Worm (Caenorhabditis elegans) whole organism, L3 larva: ENCODE data around the gene F40G9.18.

Source experiments
- R02D3.7 ChIP-seq: fragments of 150-350 bp; optimal IDR thresholded peaks from 2 replicates; lab custom pipeline; 2014; ENCODE audit warnings: missing biosample characterization, missing genetic modification characterization
- ZK546.5 ChIP-seq: sonication (generic microtip); optimal IDR thresholded peaks from 2 replicates; lab custom pipeline; 2017; ENCODE audit warnings: missing biosample characterization, missing genetic modification characterization
- aly-2 ChIP-seq: fragments of 150-350 bp; optimal IDR thresholded peaks from 2 replicates; lab custom pipeline; 2014; ENCODE audit warnings: missing biosample characterization, missing genetic modification characterization
- ceh-16 ChIP-seq: sonication (generic microtip); optimal IDR thresholded peaks from 2 replicates; lab custom pipeline; 2017; ENCODE audit warnings: missing biosample characterization, missing genetic modification characterization
- ceh-28 ChIP-seq: fragments of 150-350 bp; optimal IDR thresholded peaks from 2 replicates; lab custom pipeline; 2014; ENCODE audit warnings: missing biosample characterization, missing genetic modification reagents, missing genetic modification characterization
- ceh-82 ChIP-seq: fragments of 150-350 bp; optimal IDR thresholded peaks from 2 replicates; lab custom pipeline; 2014; ENCODE audit warnings: missing biosample characterization, missing genetic modification characterization
- ceh-9 ChIP-seq: sonication (generic microtip); optimal IDR thresholded peaks from 2 replicates; lab custom pipeline; 2018; ENCODE audit warnings: missing biosample characterization, missing genetic modification characterization
- egl-27 ChIP-seq: sonication (generic microtip); optimal IDR thresholded peaks from 4 replicates; lab custom pipeline; 2017; ENCODE audit warnings: missing biosample characterization, missing genetic modification reagents, missing genetic modification characterization
- egl-5 ChIP-seq: fragments of 150-350 bp; optimal IDR thresholded peaks from 2 replicates; lab custom pipeline; 2017; ENCODE audit warnings: missing biosample characterization, missing genetic modification reagents, missing genetic modification characterization, inconsistent platforms
- elt-1 ChIP-seq: fragments of 150-350 bp; optimal IDR thresholded peaks from 2 replicates; lab custom pipeline; 2014; ENCODE audit warnings: missing biosample characterization, missing genetic modification characterization
- elt-2 ChIP-seq: sonication (generic microtip); optimal IDR thresholded peaks from 2 replicates; lab custom pipeline; 2016; ENCODE audit warnings: missing genetic modification reagents, mild to moderate bottlenecking, missing genetic modification characterization, missing compliant biosample characterization
- elt-3 ChIP-seq, 3 experiments: fragments of 150-350 bp in 1 of 3; sonication (generic microtip) in 2 of 3; optimal IDR thresholded peaks; 2 replicates in 2 of 3; 4 replicates in 1 of 3; lab custom pipeline; 2014 to 2017; ENCODE audit warnings: missing biosample characterization in 3 of 3, missing genetic modification characterization in 3 of 3
- eor-1 ChIP-seq, 2 experiments: fragments of 150-350 bp; optimal IDR thresholded peaks; 2 replicates each; lab custom pipeline; 2014 to 2018; ENCODE audit warnings: missing biosample characterization in 2 of 2, missing genetic modification characterization in 2 of 2
- fkh-10 ChIP-seq: sonication (generic microtip); optimal IDR thresholded peaks from 2 replicates; lab custom pipeline; 2017; ENCODE audit warnings: missing biosample characterization, missing genetic modification reagents, missing genetic modification characterization
- fkh-2 ChIP-seq: fragments of 150-350 bp; optimal IDR thresholded peaks from 2 replicates; lab custom pipeline; 2014; ENCODE audit warnings: missing biosample characterization, missing genetic modification reagents, missing genetic modification characterization
- hmg-11 ChIP-seq: sonication (generic microtip); optimal IDR thresholded peaks from 2 replicates; lab custom pipeline; 2016; ENCODE audit warnings: missing genetic modification characterization, missing compliant biosample characterization
- lin-15B ChIP-seq: fragments of 150-350 bp; optimal IDR thresholded peaks from 2 replicates; lab custom pipeline; 2014; ENCODE audit warnings: missing biosample characterization, missing genetic modification characterization
- lin-39 ChIP-seq: fragments of 150-350 bp; optimal IDR thresholded peaks from 2 replicates; lab custom pipeline; 2018; ENCODE audit warnings: missing biosample characterization, missing genetic modification reagents, missing genetic modification characterization
- lsy-12 ChIP-seq: sonication (generic microtip); optimal IDR thresholded peaks from 2 replicates; lab custom pipeline; 2016; ENCODE audit warnings: mild to moderate bottlenecking, missing genetic modification characterization, missing compliant biosample characterization
- mdl-1 ChIP-seq: fragments of 150-350 bp; optimal IDR thresholded peaks from 2 replicates; lab custom pipeline; 2014; ENCODE audit warnings: missing biosample characterization, missing genetic modification characterization
- mml-1 ChIP-seq: fragments of 150-350 bp; sonication (generic microtip); optimal IDR thresholded peaks from 3 replicates; lab custom pipeline; 2014; ENCODE audit warnings: missing biosample characterization, missing genetic modification characterization
- nfya-1 ChIP-seq: sonication (generic microtip); optimal IDR thresholded peaks from 2 replicates; lab custom pipeline; 2017; ENCODE audit warnings: missing genetic modification characterization, mild to moderate bottlenecking, missing compliant biosample characterization, antibody characterized with exemption, moderate library complexity; ENCODE audit not compliant: insufficient read depth
- nhr-11 ChIP-seq: fragments of 150-350 bp; optimal IDR thresholded peaks from 2 replicates; lab custom pipeline; 2014; ENCODE audit warnings: missing biosample characterization, missing genetic modification characterization
- nhr-23 ChIP-seq: fragments of 150-350 bp; optimal IDR thresholded peaks from 2 replicates; lab custom pipeline; 2014; ENCODE audit warnings: missing biosample characterization, missing genetic modification reagents, missing genetic modification characterization
- nhr-237 ChIP-seq: fragments of 150-350 bp; optimal IDR thresholded peaks from 2 replicates; lab custom pipeline; 2014; ENCODE audit warnings: missing biosample characterization, missing genetic modification characterization
- nhr-28 ChIP-seq: fragments of 150-350 bp; optimal IDR thresholded peaks from 2 replicates; lab custom pipeline; 2014; ENCODE audit warnings: missing biosample characterization, missing genetic modification characterization
- nhr-43 ChIP-seq: sonication (generic microtip); optimal IDR thresholded peaks from 2 replicates; lab custom pipeline; 2016; ENCODE audit warnings: mild to moderate bottlenecking, missing genetic modification characterization, missing compliant biosample characterization; ENCODE audit not compliant: poor library complexity, severe bottlenecking
- nhr-67 ChIP-seq: fragments of 150-350 bp; optimal IDR thresholded peaks from 2 replicates; lab custom pipeline; 2014; ENCODE audit warnings: missing biosample characterization, missing genetic modification characterization
- nhr-76 ChIP-seq: fragments of 150-350 bp; sonication (generic microtip); optimal IDR thresholded peaks from 5 replicates; lab custom pipeline; 2014; ENCODE audit warnings: missing biosample characterization, missing genetic modification characterization
- nhr-77 ChIP-seq: fragments of 150-350 bp; optimal IDR thresholded peaks from 2 replicates; lab custom pipeline; 2014; ENCODE audit warnings: missing biosample characterization, missing genetic modification characterization
- pha-4 ChIP-seq: fragments of 150-350 bp; optimal IDR thresholded peaks from 2 replicates; lab custom pipeline; 2014; ENCODE audit warnings: missing biosample characterization, missing genetic modification reagents, missing genetic modification characterization
- sea-2 ChIP-seq: fragments of 150-350 bp; sonication (generic microtip); optimal IDR thresholded peaks from 4 replicates; lab custom pipeline; 2014; ENCODE audit warnings: missing biosample characterization, missing genetic modification reagents, missing genetic modification characterization
- snpc-4 ChIP-seq: fragments of 150-350 bp; optimal IDR thresholded peaks from 2 replicates; lab custom pipeline; 2014; ENCODE audit warnings: missing biosample characterization, missing genetic modification characterization
- tbx-2 ChIP-seq: sonication (generic microtip); optimal IDR thresholded peaks from 2 replicates; lab custom pipeline; 2016; ENCODE audit warnings: mild to moderate bottlenecking, missing genetic modification characterization, missing compliant biosample characterization
- unc-62 ChIP-seq: fragments of 150-350 bp; sonication (generic microtip); optimal IDR thresholded peaks from 4 replicates; lab custom pipeline; 2014; ENCODE audit warnings: missing biosample characterization, missing genetic modification reagents, missing genetic modification characterization
- zag-1 ChIP-seq: fragments of 150-350 bp; optimal IDR thresholded peaks from 2 replicates; lab custom pipeline; 2014; ENCODE audit warnings: missing biosample characterization, missing genetic modification characterization
- ztf-11 ChIP-seq: fragments of 150-350 bp; optimal IDR thresholded peaks from 2 replicates; lab custom pipeline; 2014; ENCODE audit warnings: missing biosample characterization, missing genetic modification characterization
- ztf-4 ChIP-seq: fragments of 150-350 bp; optimal IDR thresholded peaks from 2 replicates; lab custom pipeline; 2014; ENCODE audit warnings: missing biosample characterization, missing genetic modification characterization

The F40G9.18 gene

DNA sequence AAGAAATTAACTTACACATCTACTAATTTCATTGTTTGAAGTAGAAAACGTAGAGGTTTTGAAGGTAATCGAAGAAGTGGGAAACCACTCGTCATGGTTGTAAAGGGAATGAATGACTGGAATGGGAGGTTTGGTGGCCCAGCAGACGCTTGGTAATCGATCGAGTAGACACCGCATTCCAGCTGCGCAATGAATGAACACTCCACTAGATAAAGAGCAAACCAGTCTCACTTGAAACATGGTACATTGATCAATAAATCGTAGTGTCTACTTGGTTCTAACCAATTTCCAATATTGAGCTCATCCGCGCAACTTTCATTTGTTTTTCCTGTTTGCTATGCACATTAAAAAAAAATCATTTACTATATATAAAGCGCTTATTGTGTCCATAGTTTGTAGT, 23.0 kb downstream of the F40G9.18 start, which contains the start of gene fbxb-84:
Gene fbxb-84 (minus strand): TSS at position 101 of the 400 bp plus-strand sequence.
- TF ChIP-seq snpc-4: no peak
- no peak for TF ChIP-seq ztf-4 (tag; lab: Kevin White, UChicago)
- TF ChIP-seq mdl-1 (tag; lab: Kevin White, UChicago): no peak
- TF ChIP-seq ceh-28: no peak
- no peak for TF ChIP-seq ceh-16 (tag; lab: Kevin White, UChicago)
- no peak for TF ChIP-seq hmg-11 (tag; lab: Kevin White, UChicago)
- no peak for TF ChIP-seq nhr-11 (tag; lab: Kevin White, UChicago)

DNA sequence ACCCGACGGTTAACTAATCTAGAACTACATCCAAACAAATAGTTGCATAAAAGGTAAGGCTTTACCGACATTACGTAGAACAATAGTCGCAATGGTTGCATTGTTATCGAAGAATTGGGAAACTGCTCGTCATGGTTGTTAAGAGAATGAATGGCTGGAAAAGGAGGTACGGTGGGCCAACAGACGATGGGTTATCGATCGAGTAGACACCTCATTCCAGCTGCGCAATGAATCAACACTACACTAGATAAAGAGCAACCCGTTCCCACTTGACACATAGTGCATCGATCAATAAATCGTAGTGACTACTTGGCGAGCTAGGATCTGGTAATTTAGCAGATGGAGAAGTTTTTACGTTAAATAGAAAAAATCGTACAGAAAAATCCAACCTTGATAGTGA, 24.3 kb downstream of the F40G9.18 start, which contains the start of the genes T17A3.12 and fbxb-83:
Gene T17A3.12 (minus strand): TSS at position 101 of the 400 bp plus-strand sequence.
Gene fbxb-83 (minus strand): TSS at position 134 of the 400 bp plus-strand sequence.
- TF ChIP-seq tbx-2 (tag; lab: Kevin White, UChicago) (no peak), hmg-11 (tag; lab: Kevin White, UChicago) (no peak), ztf-4 (tag; lab: Kevin White, UChicago) (no peak), nhr-43 (no peak), nfya-1 (no peak), elt-1 (tag; lab: Kevin White, UChicago) (no peak), nhr-11 (tag; lab: Kevin White, UChicago) (no peak), nhr-67 (no peak), ceh-16 (tag; lab: Kevin White, UChicago) (no peak), nhr-237 (tag; lab: Kevin White, UChicago) (no peak), nhr-23 (tag; lab: Kevin White, UChicago) (no peak), fkh-2 (tag; lab: Kevin White, UChicago) (no peak), mdl-1 (tag; lab: Kevin White, UChicago) (no peak), snpc-4 (no peak), ztf-11 (no peak)

DNA sequence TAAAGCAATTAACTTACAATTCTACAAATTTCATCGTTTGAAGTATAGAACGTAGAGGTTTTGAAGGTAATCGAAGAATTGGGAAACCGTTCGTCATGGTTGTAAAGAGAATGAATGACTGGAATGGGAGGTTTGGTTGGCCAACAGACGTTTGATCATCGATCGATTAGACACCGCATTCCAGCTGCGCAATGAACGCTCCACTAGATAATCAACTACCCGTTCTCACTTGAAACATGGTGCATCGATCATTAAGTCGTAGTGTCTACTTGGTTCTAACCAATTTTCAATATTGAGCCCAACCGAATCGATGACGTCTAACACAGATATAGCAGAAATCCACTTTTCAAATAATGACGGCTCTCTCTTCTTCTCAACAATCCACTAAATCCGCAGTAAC, 26.3 kb downstream of the F40G9.18 start, which contains the start of gene fbxb-82:
Gene fbxb-82 (minus strand): TSS at position 101 of the 400 bp plus-strand sequence.
- TF ChIP-seq unc-62: no peak
- no peak for TF ChIP-seq eor-1 (tag; optimal IDR thresholded peaks at IDR 0.05; lab: Kevin White, UChicago)
- TF ChIP-seq lin-39 (tag; lab: Kevin White, UChicago): no peak
- no peak for TF ChIP-seq egl-27 (tag; lab: Kevin White, UChicago)

DNA sequence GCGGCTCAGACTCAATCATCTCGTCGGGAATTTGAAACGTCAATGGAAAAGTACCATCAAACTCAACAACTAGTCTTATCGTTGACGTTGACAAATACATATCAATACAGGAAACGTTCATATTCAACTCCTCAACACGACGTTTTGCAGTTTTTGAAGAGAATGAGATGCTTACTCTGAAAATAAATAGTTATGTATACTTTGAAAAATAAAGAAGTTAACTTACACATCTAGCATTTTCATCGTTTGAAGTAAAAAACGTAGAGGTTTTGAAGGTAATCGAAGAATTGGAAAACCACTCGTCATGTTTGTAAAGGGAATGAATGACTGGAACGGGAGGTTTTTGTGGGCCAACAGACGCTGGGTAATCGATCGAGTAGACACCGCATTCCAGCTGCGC, 28.5 kb downstream of the F40G9.18 start, which contains the start of gene fbxb-81:
Gene fbxb-81 (minus strand): TSS at position 314 of the 400 bp plus-strand sequence.
- TF ChIP-seq fkh-2 (tag; lab: Kevin White, UChicago) (no peak), egl-5 (no peak), unc-62 (no peak), pha-4 (no peak), aly-2 (tag; lab: Kevin White, UChicago) (no peak), hmg-11 (tag; lab: Kevin White, UChicago) (no peak), R02D3.7 (no peak), lsy-12 (no peak), ztf-11 (no peak)

DNA sequence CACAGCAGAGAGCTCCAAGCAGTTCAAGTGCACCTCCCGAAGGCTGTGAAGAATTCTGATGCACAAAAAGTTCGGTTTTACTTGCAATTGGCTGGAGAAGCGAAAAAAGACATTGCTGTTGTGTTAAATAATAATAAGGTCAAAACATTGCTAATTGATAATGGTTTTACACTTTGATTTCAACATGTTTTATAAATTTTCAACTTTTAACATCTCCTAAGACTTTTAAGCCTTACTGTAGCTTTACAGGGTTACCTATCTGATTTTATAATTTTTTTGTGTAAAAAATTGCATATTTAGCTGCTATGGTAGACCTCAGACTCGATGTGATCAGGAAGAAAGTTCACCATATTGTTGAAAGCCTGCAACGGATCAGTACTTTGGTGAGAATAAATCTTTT, 35.2 kb downstream of the F40G9.18 start, which contains the start of gene pals-25:
Gene pals-25 (plus strand): TSS at position 301 of the 400 bp plus-strand sequence.
- no peak for TF ChIP-seq nhr-11 (tag; lab: Kevin White, UChicago)
- TF ChIP-seq unc-62: no peak
- TF ChIP-seq ceh-28: no peak
- TF ChIP-seq lin-15B (tag; lab: Kevin White, UChicago): no peak
- no peak for TF ChIP-seq mml-1
- TF ChIP-seq nhr-77 (tag; lab: Kevin White, UChicago): no peak
- no peak for TF ChIP-seq elt-2
- TF ChIP-seq ztf-11: no peak
- TF ChIP-seq nhr-28 (tag; lab: Kevin White, UChicago): no peak
- TF ChIP-seq tbx-2 (tag; lab: Kevin White, UChicago): no peak
- TF ChIP-seq egl-27 (tag; lab: Kevin White, UChicago): no peak
- no peak for TF ChIP-seq ZK546.5 (tag; lab: Kevin White, UChicago)
- no peak for TF ChIP-seq elt-1 (tag; lab: Kevin White, UChicago)
- TF ChIP-seq, all 47 proteins: peak for 0

DNA sequence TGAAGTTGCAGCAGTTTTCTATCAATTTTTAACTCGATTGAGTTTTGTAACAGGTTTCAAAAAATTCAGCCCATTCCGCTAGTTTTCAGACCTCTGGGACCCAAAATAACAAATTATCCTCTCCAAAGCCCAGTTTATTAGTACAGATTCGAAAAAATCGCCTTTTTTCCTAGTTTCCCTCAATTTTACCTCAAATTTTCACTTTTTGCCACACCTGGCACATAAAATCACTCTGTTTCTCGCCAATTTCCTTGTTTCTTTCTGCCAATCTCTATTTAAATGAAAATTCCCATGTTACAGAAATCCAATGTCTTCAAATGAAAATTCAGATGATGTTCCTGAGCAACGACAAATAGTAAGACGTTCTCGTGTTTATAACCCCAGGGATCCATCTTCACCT, 37.3 kb downstream of the F40G9.18 start, which contains the start of gene pals-22:
Gene pals-22 (plus strand): TSS at position 301 of the 400 bp plus-strand sequence.
- TF ChIP-seq unc-62 (no peak), lsy-12 (no peak), ztf-4 (tag; lab: Kevin White, UChicago) (no peak), ceh-82 (tag; lab: Kevin White, UChicago) (no peak), nhr-67 (no peak), elt-3 (tag; optimal IDR thresholded peaks at IDR 0.05; lab: Kevin White, UChicago) (no peak), nhr-43 (no peak), R02D3.7 (no peak), hmg-11 (tag; lab: Kevin White, UChicago) (no peak), ceh-9 (tag; lab: Kevin White, UChicago) (no peak), tbx-2 (tag; lab: Kevin White, UChicago) (no peak), egl-27 (tag; lab: Kevin White, UChicago) (no peak), fkh-10 (no peak), nhr-76 (tag; lab: Kevin White, UChicago) (no peak), sea-2 (GFP tag; lab: Kevin White, UChicago) (no peak), ztf-11 (no peak), zag-1 (no peak)
- TF ChIP-seq, all 47 proteins: peak for 0
